Worm (Caenorhabditis elegans) whole organism, L2 larva: Measurements from ENCODE around the gene pct-1.

ENCODE experiments used
- lin-39 ChIP-seq: fragments of 150-350 bp; optimal IDR thresholded peaks from 2 replicates; lab custom pipeline; 2014; ENCODE audit warnings: missing biosample characterization, missing genetic modification reagents, missing genetic modification characterization
- lsy-2 ChIP-seq, 2 experiments: fragments of 150-350 bp in 1 of 2; sonication (generic microtip) in 1 of 2; optimal IDR thresholded peaks; 2 replicates each; lab custom pipeline; 2014 to 2017; ENCODE audit warnings: missing biosample characterization in 2 of 2, missing genetic modification characterization in 2 of 2

DNA sequence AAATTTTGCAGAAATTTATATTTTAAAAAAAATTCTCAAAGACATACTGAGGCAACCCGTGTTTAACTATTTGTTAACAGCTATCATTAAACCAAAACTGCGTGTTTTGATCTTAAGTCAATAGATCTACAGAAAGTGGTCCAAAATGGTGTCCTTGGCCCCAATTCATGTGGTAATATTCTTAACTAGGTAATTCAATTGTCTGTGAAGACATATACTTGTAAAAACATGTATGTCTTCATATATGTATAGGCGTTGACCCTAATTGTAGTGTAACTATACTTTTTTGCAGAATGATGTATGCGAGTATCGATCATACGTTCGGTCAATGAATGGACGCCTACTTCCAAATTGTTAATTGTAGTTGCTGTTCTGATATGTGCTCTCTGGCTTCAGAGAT lies 6.6 kb upstream of the pct-1 start, which contains the start of gene C07G1.15:
- TF ChIP-seq lsy-2 (tag; optimal IDR thresholded peaks at IDR 0.05; lab: Kevin White, UChicago): no peak
- TF ChIP-seq lin-39 (tag; lab: Kevin White, UChicago): no peak
